Worm (Caenorhabditis elegans): Measurements from ENCODE around the gene C06H5.13.
"Not testable (repeated sequence)": the region's sequence is repeated elsewhere in the genome, so short reads cannot be mapped to it uniquely, and the experiment has no call there.

Gene C06H5.13

ce11 chrV:17897646-17898045 is at the start of gene C06H5.13:
Gene C06H5.13 (minus strand): TSS chrV:17897746.
- not testable (repeated sequence) for TF ChIP-seq unc-55 (GFP tag; optimal IDR thresholded peaks at IDR 0.05); pha-4 (tag; optimal IDR thresholded peaks at IDR 0.05); pros-1 (tag; optimal IDR thresholded peaks at IDR 0.05)

DNA sequence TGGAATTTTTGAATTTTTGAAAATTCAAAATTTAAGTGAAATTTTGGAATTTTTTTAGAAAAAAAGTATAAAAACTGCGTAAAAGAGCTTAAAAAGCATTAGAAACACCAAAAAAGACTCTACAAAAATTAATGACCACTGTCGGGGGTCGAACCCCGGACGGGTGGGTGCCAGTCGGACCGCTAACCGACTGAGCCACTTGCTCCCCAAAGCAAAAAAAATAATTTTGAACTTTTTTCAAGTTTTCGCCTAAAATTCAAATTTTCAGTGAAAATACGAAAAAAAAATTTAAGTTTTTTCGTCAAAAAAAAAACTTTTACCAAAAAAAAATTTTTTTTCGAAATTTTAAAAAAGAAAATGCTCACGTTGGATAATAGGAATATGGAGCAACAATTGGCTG is 49.7 kb upstream of the C06H5.13 start:
- TF ChIP-seq tbx-2 (tag; optimal IDR thresholded peaks at IDR 0.05), result no peak
- no peak for TF ChIP-seq pros-1 (tag; optimal IDR thresholded peaks at IDR 0.05)
- TF ChIP-seq ets-4 (tag; optimal IDR thresholded peaks at IDR 0.05), result no peak
- TF ChIP-seq lin-11 (tag; optimal IDR thresholded peaks at IDR 0.05), result no peak
- no peak for TF ChIP-seq elt-4 (tag; optimal IDR thresholded peaks at IDR 0.05)
- TF ChIP-seq ceh-48 (tag; optimal IDR thresholded peaks at IDR 0.05), result no peak
- no peak for TF ChIP-seq ceh-22 (tag; optimal IDR thresholded peaks at IDR 0.05)
- no peak for TF ChIP-seq pax-1 (tag; optimal IDR thresholded peaks at IDR 0.05)
- no peak for TF ChIP-seq unc-3 (GFP tag; conservative IDR thresholded peaks at IDR 0.05)
- no peak for TF ChIP-seq unc-3 (tag; optimal IDR thresholded peaks at IDR 0.05)
- no peak for TF ChIP-seq che-1 (tag; optimal IDR thresholded peaks at IDR 0.05)
- TF ChIP-seq sox-2 (GFP tag; IDR thresholded peaks at IDR 0.05), result no peak
- TF ChIP-seq Y22D7AL.16 (tag; optimal IDR thresholded peaks at IDR 0.05), result no peak
- no peak for TF ChIP-seq T23F11.4 (GFP tag; optimal IDR thresholded peaks at IDR 0.05)
- TF ChIP-seq pag-3 (tag; optimal IDR thresholded peaks at IDR 0.05; ENCODE audit: borderline replicate concordance), result no peak
- TF ChIP-seq tbx-7 (tag; optimal IDR thresholded peaks at IDR 0.05), result no peak
- no peak for TF ChIP-seq mec-3 (tag; optimal IDR thresholded peaks at IDR 0.05; ENCODE audit: borderline replicate concordance)
- TF ChIP-seq odd-2 (tag; optimal IDR thresholded peaks at IDR 0.05), result no peak
- no peak for TF ChIP-seq unc-86 (tag; optimal IDR thresholded peaks at IDR 0.05)

ce11 chrV:17945460-17945859 is 47.9 kb upstream of the C06H5.13 start:
- TF ChIP-seq ceh-34 (tag; optimal IDR thresholded peaks at IDR 0.05) (no peak), pag-3 (tag; optimal IDR thresholded peaks at IDR 0.05; ENCODE audit: borderline replicate concordance) (no peak), syd-9 (tag; optimal IDR thresholded peaks at IDR 0.05) (no peak), C38D4.7 (GFP tag; optimal IDR thresholded peaks at IDR 0.05) (no peak), ztf-16 (tag; optimal IDR thresholded peaks at IDR 0.05) (no peak), ceh-2 (tag; optimal IDR thresholded peaks at IDR 0.05) (no peak), eyg-1 (tag; optimal IDR thresholded peaks at IDR 0.05) (no peak), ceh-9 (tag; optimal IDR thresholded peaks at IDR 0.05) (no peak), ceh-19 (GFP tag; optimal IDR thresholded peaks at IDR 0.05) (no peak)

- TF ChIP-seq K09A11.1 (tag; optimal IDR thresholded peaks at IDR 0.05; ENCODE audit: insufficient read depth) (no peak), fkh-6 (tag; optimal IDR thresholded peaks at IDR 0.05) (no peak), dmd-4 (tag; optimal IDR thresholded peaks at IDR 0.05; ENCODE audit: borderline replicate concordance) (no peak), gmeb-2 (tag; optimal IDR thresholded peaks at IDR 0.05) (no peak), ceh-19 (GFP tag; optimal IDR thresholded peaks at IDR 0.05) (no peak), ceh-18 (tag; optimal IDR thresholded peaks at IDR 0.05) (no peak), ceh-22 (tag; optimal IDR thresholded peaks at IDR 0.05) (no peak), dve-1 (tag; optimal IDR thresholded peaks at IDR 0.05) (no peak), pax-1 (tag; optimal IDR thresholded peaks at IDR 0.05) (no peak), lin-11 (tag; optimal IDR thresholded peaks at IDR 0.05) (no peak)
These were observed 47.4 kb upstream of the C06H5.13 start for ce11 chrV:17944849-17945452.

All from whole organism, late embryonic.